Fruit fly (Drosophila melanogaster): Measurements from ENCODE around the gene shf.

The shf gene

dm6 chrX:6723622-6724021 is 55.8 kb downstream of the shf start:
- no peak for TF ChIP-seq Mnt (GFP tag; optimal IDR thresholded peaks at IDR 0.05)
- TF ChIP-seq Crg-1 (GFP tag; optimal IDR thresholded peaks at IDR 0.05): no peak
- no peak for TF ChIP-seq CG1620 (GFP tag; optimal IDR thresholded peaks at IDR 0.05)
